Fruit fly (Drosophila melanogaster): ENCODE measurements around the gene Jon25Bii.
A peak's percentile ranks its signal among the peaks of the same experiment; 100 is the strongest.

Jon25Bii gene

dm6 chr2L:4973731-4974415, 20.9 kb upstream of the Jon25Bii start, which contains the start of gene mRpL28 (continued):
- TF ChIP-seq CG9797 (GFP tag; optimal IDR thresholded peaks at IDR 0.05) (peak; percentile 21), Ravus (GFP tag; IDR thresholded peaks at IDR 0.05) (no peak), Sry-β (GFP tag; optimal IDR thresholded peaks at IDR 0.05) (peak; percentile 10), CG13624 (GFP tag; optimal IDR thresholded peaks at IDR 0.05) (peak; percentile 59), HmgD (GFP tag; optimal IDR thresholded peaks at IDR 0.05) (no peak), ci (GFP tag; IDR thresholded peaks at IDR 0.05) (0 out of 3 replicates have a peak, but pooled peaks have one; percentile 56), MBD-R2 (GFP tag; IDR thresholded peaks at IDR 0.05) (peak; percentile 92), CG17802 (tag; optimal IDR thresholded peaks at IDR 0.05) (peak; percentile 4), Opbp (GFP tag; IDR thresholded peaks at IDR 0.05; ENCODE audit: partially characterized antibody) (peak; percentile 40; the same call in 1 of the 3 replicates), CG15601 (tag; optimal IDR thresholded peaks at IDR 0.05) (peak; percentile 21), PHDP (tag; optimal IDR thresholded peaks at IDR 0.05) (peak; percentile 18), HLH54F (GFP tag; optimal IDR thresholded peaks at IDR 0.05) (peak; percentile 27), CG10147 (GFP tag; optimal IDR thresholded peaks at IDR 0.05) (peak; percentile 12), HmgZ (tag; optimal IDR thresholded peaks at IDR 0.05) (peak; percentile 57), CG9932 (GFP tag; IDR thresholded peaks at IDR 0.05) (peak; percentile 67), CG4854 (GFP tag; optimal IDR thresholded peaks at IDR 0.05) (no peak), E2f2 (GFP tag; IDR thresholded peaks at IDR 0.05) (0 out of 2 replicates have a peak, but pooled peaks have one; percentile 7), Dp (GFP tag; optimal IDR thresholded peaks at IDR 0.05) (peak; percentile 11), CG1602 (GFP tag; optimal IDR thresholded peaks at IDR 0.05) (no peak), CG12391 (tag; optimal IDR thresholded peaks at IDR 0.05) (peak; percentile 40), CG15479 (GFP tag; optimal IDR thresholded peaks at IDR 0.05) (peak; percentile 7), CG3726 (GFP tag; IDR thresholded peaks at IDR 0.05) (no peak), Eip74EF (GFP tag; optimal IDR thresholded peaks at IDR 0.05) (peak in 1 of 2 experiments; percentile 38), bsh (GFP tag; optimal IDR thresholded peaks at IDR 0.05) (peak in 1 of 2 experiments; percentile 18), CG2712 (tag; optimal IDR thresholded peaks at IDR 0.05) (peak; percentile 41), CG32532 (GFP tag; IDR thresholded peaks at IDR 0.05) (peak; percentile 15; the same call in 1 of the 2 replicates), row (GFP tag; IDR thresholded peaks at IDR 0.05) (peak; percentile 74), Pdp1 (GFP tag; optimal IDR thresholded peaks at IDR 0.05) (peak in 1 of 2 experiments; percentile 97), CG2120 (GFP tag; optimal IDR thresholded peaks at IDR 0.05) (peak; percentile 58), CG3163 (GFP tag; optimal IDR thresholded peaks at IDR 0.05) (no peak), prd (optimal IDR thresholded peaks at IDR 0.05) (no peak), prd (GFP tag; IDR thresholded peaks at IDR 0.05) (0 out of 3 replicates have a peak, but pooled peaks have one; percentile 26), chm (GFP tag; IDR thresholded peaks at IDR 0.05) (peak; percentile 20; the same call in 1 of the 2 replicates), amos (GFP tag; IDR thresholded peaks at IDR 0.05; ENCODE audit: partially characterized antibody) (peak; percentile 28; the same call in 1 of the 2 replicates), Ptx1 (GFP tag; IDR thresholded peaks at IDR 0.05) (0 out of 2 replicates have a peak, but pooled peaks have one; percentile 36), crp (GFP tag; optimal IDR thresholded peaks at IDR 0.05) (peak; percentile 55 to 95), Dip3 (GFP tag; optimal IDR thresholded peaks at IDR 0.05) (peak; percentile 26), CTCF (GFP tag; optimal IDR thresholded peaks at IDR 0.05) (peak; percentile 3), pzg (GFP tag; optimal IDR thresholded peaks at IDR 0.05) (peak; percentile 44), CG10267 (tag; optimal IDR thresholded peaks at IDR 0.05) (peak; percentile 29), grau (tag; optimal IDR thresholded peaks at IDR 0.05) (peak; percentile 37), CG6689 (GFP tag; IDR thresholded peaks at IDR 0.05) (0 out of 2 replicates have a peak, but pooled peaks have one; percentile 4), unc-4 (GFP tag; IDR thresholded peaks at IDR 0.05; ENCODE audit: partially characterized antibody) (peak; percentile 54), stwl (tag; optimal IDR thresholded peaks at IDR 0.05) (peak; percentile 92), CG12659 (GFP tag; optimal IDR thresholded peaks at IDR 0.05) (peak; percentile 58), unpg (GFP tag; optimal IDR thresholded peaks at IDR 0.05) (peak; percentile 20), Trl (optimal IDR thresholded peaks at IDR 0.05) (no peak), Trl (GFP tag; optimal IDR thresholded peaks at IDR 0.05) (peak; percentile 15), pita (GFP tag; optimal IDR thresholded peaks at IDR 0.05) (no peak)

All from whole organism, embryonic.